Fruit fly (Drosophila melanogaster): ENCODE measurements around the gene CG14826.

Gene CG14826

DNA sequence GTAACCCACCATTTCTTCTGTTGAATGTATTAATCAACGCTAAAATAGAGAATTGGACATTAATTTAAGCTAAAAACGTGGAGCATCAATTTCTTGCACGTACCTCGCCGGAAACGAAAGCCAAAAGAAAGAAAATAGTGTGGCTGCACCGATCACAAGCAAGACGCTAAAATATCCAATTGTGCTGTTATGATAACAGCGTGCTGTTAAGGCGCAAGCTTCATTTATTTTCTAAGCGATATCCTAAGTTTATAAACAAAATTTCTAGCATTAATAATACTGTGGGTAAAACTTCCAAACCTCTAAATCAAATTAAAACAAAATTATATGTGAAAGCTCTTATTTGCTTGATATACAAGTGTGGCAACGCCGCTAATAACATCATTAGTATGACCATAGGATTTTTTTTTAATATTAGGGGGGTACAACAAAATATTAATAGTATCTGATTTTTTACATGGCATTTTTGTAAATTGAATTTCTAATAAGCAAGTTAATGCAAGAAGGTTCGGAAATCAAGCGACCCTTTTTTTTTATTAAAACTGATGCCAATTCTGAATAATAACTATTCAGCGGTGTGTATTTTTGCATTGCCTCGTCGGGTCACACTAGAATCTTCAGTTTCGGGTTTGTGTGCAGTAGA is 7.0 kb downstream of the CG14826 start, which contains the start of the genes RpL18 and Neos (continued):
- TF ChIP-seq ash1 (GFP tag; optimal IDR thresholded peaks at IDR 0.05) = peak; percentile 38
- peak; percentile 54 for TF ChIP-seq bab2 (GFP tag; optimal IDR thresholded peaks at IDR 0.05)
- peak; percentile 63 for TF ChIP-seq az2 (GFP tag; optimal IDR thresholded peaks at IDR 0.05)
- TF ChIP-seq BtbVII (GFP tag; optimal IDR thresholded peaks at IDR 0.05) = peak; percentile 81
- peak; percentile 41 for TF ChIP-seq ac (GFP tag; optimal IDR thresholded peaks at IDR 0.05)
- peak; percentile 2 for TF ChIP-seq psq (GFP tag; optimal IDR thresholded peaks at IDR 0.05)
- TF ChIP-seq eve (GFP tag; optimal IDR thresholded peaks at IDR 0.05) = no peak
- peak; percentile 63 for TF ChIP-seq CG15269 (tag; optimal IDR thresholded peaks at IDR 0.05)
- TF ChIP-seq Doc2 (GFP tag; IDR thresholded peaks at IDR 0.05) = no peak
- no peak; the same call in 2 of the 3 replicates for TF ChIP-seq B-H1 (GFP tag; IDR thresholded peaks at IDR 0.05)
- peak; percentile 75; the same call in 2 of the 3 replicates for TF ChIP-seq gce (GFP tag; IDR thresholded peaks at IDR 0.05)
- no peak for TF ChIP-seq Tbp (GFP tag; optimal IDR thresholded peaks at IDR 0.05)
- TF ChIP-seq CG5245 (GFP tag; optimal IDR thresholded peaks at IDR 0.05) = peak; percentile 46
- TF ChIP-seq hbn (GFP tag; IDR thresholded peaks at IDR 0.05; ENCODE audit: partially characterized antibody) = no peak
- TF ChIP-seq pnt (GFP tag; optimal IDR thresholded peaks at IDR 0.05) = no peak
- TF ChIP-seq Oaz (GFP tag; IDR thresholded peaks at IDR 0.05) = no peak
- peak; percentile 95 for TF ChIP-seq sens (GFP tag)
- TF ChIP-seq CG4854 (GFP tag; optimal IDR thresholded peaks at IDR 0.05) = peak; percentile 44
- peak; percentile 46 for TF ChIP-seq CG4820 (GFP tag; optimal IDR thresholded peaks at IDR 0.05)
- peak; percentile 59 for TF ChIP-seq grau (tag; optimal IDR thresholded peaks at IDR 0.05)
- no peak for TF ChIP-seq Aef1 (GFP tag; IDR thresholded peaks at IDR 0.05)
- peak; percentile 72 for TF ChIP-seq fd102C (GFP tag; optimal IDR thresholded peaks at IDR 0.05)
- TF ChIP-seq NK7.1 (GFP tag; optimal IDR thresholded peaks at IDR 0.05) = peak; percentile 55
- no peak; the same call in 1 of the 2 replicates for TF ChIP-seq Drgx (GFP tag; IDR thresholded peaks at IDR 0.05)
- peak; percentile 51 for TF ChIP-seq Antp (GFP tag; optimal IDR thresholded peaks at IDR 0.05)
- TF ChIP-seq Meics (GFP tag; optimal IDR thresholded peaks at IDR 0.05) = peak; percentile 86
- TF ChIP-seq Lim3 (GFP tag; IDR thresholded peaks at IDR 0.05) = no peak
- peak; percentile 57 for TF ChIP-seq dmrt99B (tag; optimal IDR thresholded peaks at IDR 0.05)
- TF ChIP-seq CG18011 (GFP tag; optimal IDR thresholded peaks at IDR 0.05) = peak; percentile 39
- no peak for TF ChIP-seq HLH4C (GFP tag; IDR thresholded peaks at IDR 0.05; ENCODE audit: partially characterized antibody)
- peak; percentile 17 for TF ChIP-seq slp2 (GFP tag; optimal IDR thresholded peaks at IDR 0.05)
- peak; percentile 49; the same call in 1 of the 2 replicates for TF ChIP-seq klu (GFP tag; IDR thresholded peaks at IDR 0.05)
- peak; percentile 49 for TF ChIP-seq E2f2 (GFP tag; IDR thresholded peaks at IDR 0.05)
- TF ChIP-seq CG18764 (GFP tag; optimal IDR thresholded peaks at IDR 0.05) = peak; percentile 51
- TF ChIP-seq Dip2 (GFP tag; IDR thresholded peaks at IDR 0.05) = no peak
- TF ChIP-seq CG2875 (GFP tag; optimal IDR thresholded peaks at IDR 0.05) = peak; percentile 67
- TF ChIP-seq Dad (GFP tag; optimal IDR thresholded peaks at IDR 0.05) = peak; percentile 56
- TF ChIP-seq dati (GFP tag; IDR thresholded peaks at IDR 0.05) = no peak
- TF ChIP-seq Ets65A (GFP tag) = peak; percentile 94
- no peak for TF ChIP-seq CG3726 (GFP tag; IDR thresholded peaks at IDR 0.05)
- peak; percentile 67 for TF ChIP-seq Dbx (GFP tag; IDR thresholded peaks at IDR 0.05)
- peak; percentile 55 for TF ChIP-seq kni (GFP tag; optimal IDR thresholded peaks at IDR 0.05)
- TF ChIP-seq CG10979 (tag; optimal IDR thresholded peaks at IDR 0.05) = peak; percentile 43
- peak; percentile 53 for TF ChIP-seq CG1603 (tag; optimal IDR thresholded peaks at IDR 0.05)
- TF ChIP-seq CG4404 (GFP tag; IDR thresholded peaks at IDR 0.05) = peak; percentile 55
- TF ChIP-seq Atf3 (GFP tag; optimal IDR thresholded peaks at IDR 0.05) = peak; percentile 5
- peak; percentile 56 for TF ChIP-seq CG8290 (GFP tag; optimal IDR thresholded peaks at IDR 0.05)
- peak; percentile 11 to 86 for TF ChIP-seq CG8290 (tag; optimal IDR thresholded peaks at IDR 0.05)
- peak; percentile 76 for TF ChIP-seq chm (GFP tag; IDR thresholded peaks at IDR 0.05)
- peak; percentile 45 for TF ChIP-seq Atf-2 (GFP tag; optimal IDR thresholded peaks at IDR 0.05)
- peak; percentile 85 for TF ChIP-seq CG3281 (GFP tag; optimal IDR thresholded peaks at IDR 0.05)
- TF ChIP-seq CG34376 (GFP tag; optimal IDR thresholded peaks at IDR 0.05) = peak; percentile 89

Data from whole organism, embryonic.